Worm (Caenorhabditis elegans) whole organism, L4/young adult: ENCODE data around the gene F54C9.7.

Experiments used
- W03F9.2 ChIP-seq: fragments of 150-350 bp; optimal IDR thresholded peaks from 2 replicates; lab custom pipeline; 2014; ENCODE audit warnings: missing biosample characterization, missing genetic modification characterization
- dao-5 ChIP-seq: sonication (generic microtip); optimal IDR thresholded peaks from 2 replicates; lab custom pipeline; 2016; ENCODE audit warnings: missing genotype, missing genetic modification characterization, moderate library complexity, missing compliant biosample characterization

ce11 chrII:8610085-8610484, 36.9 kb downstream of the F54C9.7 start, which contains the start of gene F28C6.9:
- TF ChIP-seq W03F9.2 (tag; lab: Kevin White, UChicago): no peak
- no peak for TF ChIP-seq dao-5 (tag; lab: Kevin White, UChicago)
